Worm (Caenorhabditis elegans) whole organism, early embryonic: ENCODE results near the gene Y42G9A.1.

Experiments used
- ceh-36 ChIP-seq: sonication (generic microtip); optimal IDR thresholded peaks from 2 replicates; lab custom pipeline; 2016; ENCODE audit warnings: missing genetic modification characterization, inconsistent platforms, missing compliant biosample characterization
- flt-1 ChIP-seq: fragments of 200-800 bp; sonication (Bioruptor generic); IDR thresholded peaks from 2 replicates; pipeline ENCODE4 v1.3.6; 2022; ENCODE audit warnings: missing genetic modification characterization, missing compliant biosample characterization

ce11 chrIII:6176761-6177160 is 27.0 kb downstream of the Y42G9A.1 start, which contains the start of gene F42A10.6:
- no peak for TF ChIP-seq flt-1
- no peak for TF ChIP-seq ceh-36 (tag; lab: Kevin White, UChicago)
